Worm (Caenorhabditis elegans) whole organism, L2 larva: Measurements from ENCODE around the gene sru-16.

ENCODE experiments used
- ZK546.5 ChIP-seq: sonication (generic microtip); optimal IDR thresholded peaks from 2 replicates; lab custom pipeline; 2017; ENCODE audit warnings: missing biosample characterization, missing genetic modification characterization
- ama-1 ChIP-seq: fragments of 150-350 bp; optimal IDR thresholded peaks from 2 replicates; lab custom pipeline; 2018; ENCODE audit warnings: inconsistent platforms
- egl-27 ChIP-seq: sonication (generic microtip); optimal IDR thresholded peaks from 3 replicates; lab custom pipeline; 2017; ENCODE audit warnings: missing biosample characterization, missing genetic modification reagents, missing genetic modification characterization
- mdl-1 ChIP-seq, 2 experiments: fragments of 150-350 bp in 1 of 2; sonication (generic microtip) in 1 of 2; optimal IDR thresholded peaks; 2 replicates each; lab custom pipeline; 2017; ENCODE audit warnings: missing biosample characterization in 2 of 2, missing genetic modification characterization in 2 of 2
- nhr-6 ChIP-seq: fragments of 150-350 bp; optimal IDR thresholded peaks from 2 replicates; lab custom pipeline; 2014; ENCODE audit warnings: missing biosample characterization, missing genetic modification characterization

DNA sequence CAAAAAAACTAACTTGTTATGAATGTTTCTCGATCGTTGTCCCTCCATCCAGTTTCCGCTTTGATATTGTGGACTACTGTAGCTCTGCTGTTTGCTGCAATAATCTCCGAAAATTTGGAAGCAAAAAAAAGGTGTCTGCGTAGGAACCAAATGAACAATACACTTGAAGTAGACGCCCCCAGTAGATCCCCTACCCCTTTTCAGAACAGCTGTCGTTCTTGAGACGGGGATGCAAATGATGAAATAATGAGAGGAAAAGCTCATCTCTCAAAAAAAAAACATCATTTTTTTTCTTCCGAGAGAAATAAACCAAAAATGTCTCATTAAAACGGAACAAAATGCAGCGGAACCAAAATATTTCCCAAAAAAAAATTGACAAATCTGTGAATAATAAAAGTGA lies 21.7 kb upstream of the sru-16 start:
- TF ChIP-seq ZK546.5 (tag; lab: Kevin White, UChicago) (no peak), mdl-1 (tag; optimal IDR thresholded peaks at IDR 0.05; lab: Kevin White, UChicago) (no peak), ama-1 (no peak), nhr-6 (tag; lab: Kevin White, UChicago) (no peak), egl-27 (tag; lab: Kevin White, UChicago) (no peak)
